Worm (Caenorhabditis elegans) whole organism, early embryonic: ENCODE results near the gene mex-5.

Source experiments
- B0310.2 ChIP-seq: sonication (generic microtip); optimal IDR thresholded peaks from 2 replicates; lab custom pipeline; 2016; ENCODE audit warnings: mild to moderate bottlenecking, missing genetic modification characterization, missing compliant biosample characterization
- F13C5.2 ChIP-seq: sonication (generic microtip); optimal IDR thresholded peaks from 2 replicates; lab custom pipeline; 2017; ENCODE audit warnings: mild to moderate bottlenecking, missing genetic modification characterization, inconsistent platforms, missing compliant biosample characterization
- aly-1 ChIP-seq: sonication (generic microtip); optimal IDR thresholded peaks from 2 replicates; lab custom pipeline; 2016; ENCODE audit warnings: missing genetic modification characterization, missing compliant biosample characterization
- ama-1 ChIP-seq: fragments of 150-350 bp; optimal IDR thresholded peaks from 2 replicates; lab custom pipeline; 2014
- ceh-13 ChIP-seq: fragments of 200-800 bp; sonication (Bioruptor generic); optimal IDR thresholded peaks from 2 replicates; lab custom pipeline; 2018; ENCODE audit warnings: mild to moderate bottlenecking, missing genetic modification characterization, missing compliant biosample characterization
- ceh-36 ChIP-seq: sonication (generic microtip); optimal IDR thresholded peaks from 2 replicates; lab custom pipeline; 2016; ENCODE audit warnings: missing genetic modification characterization, inconsistent platforms, missing compliant biosample characterization
- ets-7 ChIP-seq: sonication (generic microtip); optimal IDR thresholded peaks from 2 replicates; lab custom pipeline; 2016; ENCODE audit warnings: missing genotype, missing genetic modification characterization, missing compliant biosample characterization
- flt-1 ChIP-seq: fragments of 200-800 bp; sonication (Bioruptor generic); IDR thresholded peaks from 2 replicates; pipeline ENCODE4 v1.3.6; 2022; ENCODE audit warnings: missing genetic modification characterization, missing compliant biosample characterization
- hmbx-1 ChIP-seq: sonication (generic microtip); optimal IDR thresholded peaks from 2 replicates; lab custom pipeline; 2016; ENCODE audit warnings: mild to moderate bottlenecking, missing genetic modification characterization, missing compliant biosample characterization
- hmg-4 ChIP-seq: fragments of 200-800 bp; sonication (Bioruptor generic); optimal IDR thresholded peaks from 2 replicates; lab custom pipeline; 2018; ENCODE audit warnings: mild to moderate bottlenecking, missing genetic modification characterization, missing compliant biosample characterization
- hnd-1 ChIP-seq: sonication (generic microtip); optimal IDR thresholded peaks from 2 replicates; lab custom pipeline; 2016; ENCODE audit warnings: missing genetic modification characterization, missing compliant biosample characterization
- pes-1 ChIP-seq: fragments of 200-800 bp; sonication (Bioruptor generic); IDR thresholded peaks from 2 replicates; pipeline ENCODE4 v1.3.6; 2022; ENCODE audit warnings: missing genetic modification reagents, missing genetic modification characterization, missing compliant biosample characterization
- scrt-1 ChIP-seq: fragments of 200-800 bp; sonication (Bioruptor generic); IDR thresholded peaks from 2 replicates; pipeline ENCODE4 v1.3.6; 2022; ENCODE audit warnings: missing genetic modification characterization, missing compliant biosample characterization
- sea-1 ChIP-seq: fragments of 200-800 bp; sonication (Bioruptor generic); conservative IDR thresholded peaks from 2 replicates; pipeline ENCODE4 v1.3.6; 2022; ENCODE audit warnings: missing genetic modification characterization, missing compliant biosample characterization
- tbx-11 ChIP-seq: fragments of 200-800 bp; sonication (Bioruptor generic); IDR thresholded peaks from 2 replicates; pipeline ENCODE4 v1.3.6; 2022; ENCODE audit warnings: missing genetic modification characterization, missing compliant biosample characterization
- tbx-37 ChIP-seq: fragments of 200-800 bp; sonication (Bioruptor generic); conservative IDR thresholded peaks from 2 replicates; pipeline ENCODE4 v1.3.6; 2022; ENCODE audit warnings: missing genetic modification reagents, missing genetic modification characterization, missing compliant biosample characterization
- tra-4 ChIP-seq: sonication (generic microtip); optimal IDR thresholded peaks from 2 replicates; lab custom pipeline; 2017; ENCODE audit warnings: missing genetic modification characterization, missing compliant biosample characterization

mex-5 gene

DNA sequence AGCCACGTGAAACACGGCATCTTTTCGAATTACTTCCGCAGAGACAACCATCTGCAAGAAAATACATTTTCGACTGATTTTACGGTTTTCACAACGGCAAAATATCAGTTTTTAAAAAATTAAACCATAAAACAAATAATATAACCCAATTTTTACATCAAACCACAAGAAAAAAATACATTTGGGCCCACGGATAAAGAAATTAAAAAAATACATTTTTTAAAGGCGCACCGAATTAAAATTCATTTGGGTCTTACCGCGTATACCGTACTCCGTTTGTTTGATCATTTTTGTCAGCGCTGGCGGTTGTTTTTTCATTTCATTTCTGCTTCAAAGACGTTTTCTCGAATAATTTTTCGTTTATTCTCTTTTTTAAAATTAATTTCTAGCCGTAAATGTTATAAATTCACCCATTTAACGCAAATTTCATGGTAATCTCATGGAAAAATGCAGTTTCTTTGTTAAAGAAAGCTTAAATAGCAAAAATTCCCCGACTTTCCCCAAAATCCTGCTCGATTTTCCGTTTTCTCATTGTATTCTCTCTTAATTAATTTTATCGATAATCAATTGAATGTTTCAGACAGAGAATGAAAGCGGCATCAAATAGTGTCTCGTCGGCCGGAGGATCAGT, at the start of gene mex-5, which contains the start of gene rec-8:
Gene mex-5 (plus strand): TSS at position 581 of the 631 bp plus-strand sequence.
Gene rec-8 (minus strand): TSS at position 51 of the 631 bp plus-strand sequence.
- TF ChIP-seq scrt-1, result no peak
- no peak for TF ChIP-seq ceh-13 (GFP tag; lab: Kevin White, UChicago)
- no peak for TF ChIP-seq ama-1 (lab: Kevin White, UChicago)
- TF ChIP-seq hmbx-1 (tag; lab: Kevin White, UChicago), result no peak
- TF ChIP-seq hnd-1 (tag; lab: Kevin White, UChicago), result no peak
- TF ChIP-seq aly-1 (tag; lab: Kevin White, UChicago), result no peak

DNA sequence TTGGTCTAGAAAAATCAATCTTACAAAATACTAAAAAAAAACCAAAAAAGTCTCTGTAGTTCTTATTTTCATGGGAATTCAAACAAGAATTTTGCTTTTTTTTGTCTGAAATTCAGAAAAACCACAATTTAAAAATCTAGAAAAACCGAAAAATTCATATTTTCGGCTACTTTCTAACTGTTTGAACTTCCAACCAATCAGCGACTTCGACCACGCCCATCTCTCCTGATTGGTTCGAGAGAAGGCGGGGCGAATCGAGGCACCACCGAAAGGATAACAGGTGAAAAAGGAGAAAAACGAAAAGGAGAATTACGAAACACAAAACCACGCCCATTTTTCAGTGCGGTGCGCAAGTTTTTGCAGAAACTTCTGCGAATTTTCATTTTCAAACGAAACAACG, 48.7 kb upstream of the mex-5 start:
- TF ChIP-seq sea-1, result no peak
- no peak for TF ChIP-seq hmbx-1 (tag; lab: Kevin White, UChicago)
- TF ChIP-seq aly-1 (tag; lab: Kevin White, UChicago), result no peak
- TF ChIP-seq tbx-11 (GFP tag; lab: Robert Waterston, UW), result no peak
- no peak for TF ChIP-seq hmg-4
- no peak for TF ChIP-seq F13C5.2 (tag; lab: Kevin White, UChicago)
- TF ChIP-seq tbx-37 (GFP tag; lab: Robert Waterston, UW), result no peak
- no peak for TF ChIP-seq ama-1 (lab: Kevin White, UChicago)
- no peak for TF ChIP-seq B0310.2 (tag; lab: Kevin White, UChicago)
- TF ChIP-seq ets-7 (tag; lab: Kevin White, UChicago), result no peak
- no peak for TF ChIP-seq ceh-36
- no peak for TF ChIP-seq ceh-13 (GFP tag; lab: Kevin White, UChicago)
- no peak for TF ChIP-seq flt-1 (GFP tag; lab: Robert Waterston, UW)
- no peak for TF ChIP-seq pes-1 (GFP tag; lab: Robert Waterston, UW)
- no peak for TF ChIP-seq hnd-1 (tag; lab: Kevin White, UChicago)
- no peak for TF ChIP-seq tra-4
- no peak for TF ChIP-seq scrt-1

DNA sequence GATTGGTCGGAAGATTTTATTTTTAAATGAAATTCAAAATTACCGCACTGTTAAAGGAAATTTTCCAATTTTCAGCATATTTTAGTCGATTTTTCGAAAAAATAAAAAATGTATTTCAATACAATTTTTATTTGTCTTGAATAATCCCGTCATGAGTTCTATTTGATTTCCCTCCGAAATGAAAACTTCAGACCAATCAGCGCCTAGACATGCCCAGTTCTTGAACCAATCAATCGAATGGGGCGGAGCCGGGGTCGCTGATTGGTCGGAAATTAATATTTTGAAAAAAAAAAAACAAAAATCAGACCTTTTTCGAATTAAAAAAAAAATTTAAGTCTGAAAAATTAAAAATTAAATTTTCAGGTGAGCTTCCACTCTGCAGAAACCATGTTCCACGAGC, 43.9 kb upstream of the mex-5 start:
- TF ChIP-seq ceh-13 (GFP tag; lab: Kevin White, UChicago), result no peak
- TF ChIP-seq pes-1 (GFP tag; lab: Robert Waterston, UW), result no peak
- no peak for TF ChIP-seq hmbx-1 (tag; lab: Kevin White, UChicago)
- no peak for TF ChIP-seq B0310.2 (tag; lab: Kevin White, UChicago)
- no peak for TF ChIP-seq tbx-37 (GFP tag; lab: Robert Waterston, UW)
- no peak for TF ChIP-seq ets-7 (tag; lab: Kevin White, UChicago)
- TF ChIP-seq ceh-36, result no peak
- TF ChIP-seq F13C5.2 (tag; lab: Kevin White, UChicago), result no peak
- no peak for TF ChIP-seq ama-1 (lab: Kevin White, UChicago)
- no peak for TF ChIP-seq tbx-11 (GFP tag; lab: Robert Waterston, UW)
- TF ChIP-seq tra-4, result no peak
- no peak for TF ChIP-seq aly-1 (tag; lab: Kevin White, UChicago)
- TF ChIP-seq hmg-4, result no peak

DNA sequence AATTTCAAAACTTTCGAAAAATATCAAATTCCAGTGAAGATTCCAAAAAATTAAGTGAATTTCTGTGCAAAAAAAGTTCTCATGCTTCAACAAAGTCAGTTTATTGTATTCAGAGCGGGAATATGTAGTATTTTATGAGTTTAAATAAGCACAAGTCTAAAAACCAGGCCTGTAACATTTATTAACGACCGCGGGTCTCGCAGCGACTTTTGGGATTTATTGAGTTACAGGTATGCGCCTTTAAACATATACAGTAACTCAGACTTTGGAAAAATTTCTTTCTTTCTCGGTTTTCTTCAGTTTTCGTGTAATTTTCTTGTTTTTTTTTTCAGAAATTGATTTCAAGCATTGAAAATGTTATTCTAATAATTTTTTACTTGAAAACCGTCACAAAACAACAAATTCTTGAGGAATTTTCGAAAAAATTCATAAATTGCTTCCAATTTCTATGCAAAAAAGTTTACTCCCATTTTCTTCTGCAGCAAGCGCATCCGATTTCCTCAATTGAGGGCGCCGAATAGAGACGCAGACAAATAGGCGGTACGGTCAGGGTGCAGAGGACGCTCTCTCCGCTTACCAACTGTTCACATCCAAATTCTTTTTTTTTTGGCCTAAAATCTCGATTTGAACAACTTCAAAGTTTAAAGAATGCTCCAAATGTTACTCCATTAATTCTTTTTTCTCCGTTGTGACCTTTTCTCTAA, 42.0 kb upstream of the mex-5 start:
- TF ChIP-seq tbx-37 (GFP tag; lab: Robert Waterston, UW), result no peak
- TF ChIP-seq pes-1 (GFP tag; lab: Robert Waterston, UW), result no peak
- TF ChIP-seq sea-1, result no peak
- TF ChIP-seq ceh-13 (GFP tag; lab: Kevin White, UChicago), result no peak
- TF ChIP-seq F13C5.2 (tag; lab: Kevin White, UChicago), result no peak

DNA sequence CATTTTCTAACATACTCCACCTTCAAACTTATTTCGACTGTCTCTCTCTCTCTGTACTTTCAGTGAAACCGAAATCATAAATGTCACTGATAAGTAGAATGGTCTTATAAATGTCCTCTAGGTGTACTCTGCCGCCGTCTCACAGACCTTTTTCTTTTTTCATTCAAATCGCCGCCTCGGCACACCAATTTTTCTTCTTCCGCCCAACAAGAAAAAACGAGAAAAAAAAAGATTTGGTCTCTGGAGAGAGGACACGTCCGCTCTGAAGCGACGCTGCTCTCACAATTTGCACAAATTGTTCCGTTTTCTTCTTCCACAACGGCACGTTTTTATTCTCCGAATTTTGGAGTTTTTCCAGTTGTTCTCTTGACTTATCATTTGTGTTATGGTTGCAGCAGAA, 40.4 kb upstream of the mex-5 start:
- TF ChIP-seq ama-1 (lab: Kevin White, UChicago) (no peak), ceh-13 (GFP tag; lab: Kevin White, UChicago) (no peak), pes-1 (GFP tag; lab: Robert Waterston, UW) (no peak), F13C5.2 (tag; lab: Kevin White, UChicago) (no peak), flt-1 (GFP tag; lab: Robert Waterston, UW) (no peak), scrt-1 (no peak), hnd-1 (tag; lab: Kevin White, UChicago) (no peak), aly-1 (tag; lab: Kevin White, UChicago) (no peak), ets-7 (tag; lab: Kevin White, UChicago) (no peak), ceh-36 (no peak), tbx-37 (GFP tag; lab: Robert Waterston, UW) (no peak)

DNA sequence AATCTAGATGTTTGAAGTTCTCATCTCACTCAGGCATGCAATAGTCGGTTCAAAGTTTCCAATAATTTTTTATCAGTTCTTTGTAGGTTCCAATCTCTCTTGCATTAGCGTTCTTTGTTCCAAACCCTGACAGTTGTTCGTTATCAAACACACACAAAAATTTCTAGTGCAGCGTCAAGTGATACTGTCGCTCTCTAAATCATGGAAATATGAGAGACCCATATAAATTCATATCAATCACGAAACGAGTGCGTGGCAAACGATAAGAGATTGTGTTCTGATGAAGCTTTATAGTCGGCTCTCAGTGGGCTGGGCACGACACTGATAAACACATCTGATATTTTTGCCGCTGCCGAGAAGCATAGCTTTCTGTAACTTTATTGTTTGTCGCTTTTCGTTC, 39.3 kb upstream of the mex-5 start:
- no peak for TF ChIP-seq aly-1 (tag; lab: Kevin White, UChicago)
- TF ChIP-seq ets-7 (tag; lab: Kevin White, UChicago), result no peak

DNA sequence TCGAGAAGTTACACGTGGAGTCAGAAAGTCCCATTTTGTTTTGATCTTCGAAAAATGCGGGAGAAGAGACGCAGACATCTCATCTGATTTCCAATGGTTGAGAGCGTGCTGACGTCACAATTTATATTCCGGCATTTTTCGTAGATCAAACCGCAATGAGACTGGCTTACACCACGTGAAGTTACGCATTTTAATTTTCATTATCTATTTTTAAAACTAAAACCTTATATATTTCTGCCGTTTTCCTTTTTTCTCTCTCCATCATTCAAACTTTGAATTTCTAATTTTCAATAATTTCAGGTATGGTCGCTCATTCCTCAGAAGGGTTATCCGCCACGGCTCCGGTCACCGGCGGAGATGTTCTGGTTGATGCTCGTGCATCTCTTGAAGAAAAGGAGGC, 38.2 kb upstream of the mex-5 start, which contains the start of gene fat-1:
Gene fat-1 (plus strand): TSS at position 301 of the 400 bp plus-strand sequence.
- TF ChIP-seq flt-1 (GFP tag; lab: Robert Waterston, UW) (no peak), ama-1 (lab: Kevin White, UChicago) (no peak), B0310.2 (tag; lab: Kevin White, UChicago) (no peak), ceh-13 (GFP tag; lab: Kevin White, UChicago) (no peak), tbx-11 (GFP tag; lab: Robert Waterston, UW) (no peak), ets-7 (tag; lab: Kevin White, UChicago) (no peak), pes-1 (GFP tag; lab: Robert Waterston, UW) (no peak), hnd-1 (tag; lab: Kevin White, UChicago) (no peak), hmbx-1 (tag; lab: Kevin White, UChicago) (no peak), sea-1 (no peak), scrt-1 (no peak), hmg-4 (no peak), ceh-36 (no peak), tra-4 (no peak), F13C5.2 (tag; lab: Kevin White, UChicago) (no peak), tbx-37 (GFP tag; lab: Robert Waterston, UW) (no peak), aly-1 (tag; lab: Kevin White, UChicago) (no peak)
